Worm (Caenorhabditis elegans): ENCODE results near the gene F55G7.5.

- TF ChIP-seq aly-2 (tag; optimal IDR thresholded peaks at IDR 0.05), result no peak
- TF ChIP-seq nhr-25 (tag; optimal IDR thresholded peaks at IDR 0.05), result no peak
- TF ChIP-seq nhr-12 (tag; optimal IDR thresholded peaks at IDR 0.05), result no peak
- TF ChIP-seq mdl-1 (tag; optimal IDR thresholded peaks at IDR 0.05), result no peak
- TF ChIP-seq ceh-82 (tag; optimal IDR thresholded peaks at IDR 0.05), result no peak
Measured at ce11 chrX:11917994-11918393, 20.7 kb downstream of the F55G7.5 start, which contains the start of gene Y62H9A.16.
